Fruit fly (Drosophila melanogaster) whole organism, embryonic: ENCODE results near the gene ZnT77C.

Source experiments
- Awh ChIP-seq: fragments of 200-800 bp; sonication (Bioruptor generic); IDR thresholded peaks from 2 replicates; pipeline ENCODE4, ENCODE4 v1.3.6; 2022; ENCODE audit warnings: missing biosample characterization, missing genetic modification characterization
- CG10147 ChIP-seq: fragments of 200-800 bp; sonication (Bioruptor generic); optimal IDR thresholded peaks from 2 replicates; lab custom pipeline; 2019; ENCODE audit warnings: missing biosample characterization, mild to moderate bottlenecking, missing genetic modification characterization, moderate library complexity
- CG11456 ChIP-seq: fragments of 200-800 bp; sonication (Bioruptor generic); IDR thresholded peaks from 3 replicates; pipeline ENCODE4 v1.3.6; 2022; ENCODE audit warnings: missing biosample characterization, missing genetic modification characterization
- CG11560 ChIP-seq: fragments of 200-800 bp; sonication (Bioruptor generic); IDR thresholded peaks from 3 replicates; pipeline ENCODE4 v1.3.6; 2022; ENCODE audit warnings: missing biosample characterization, missing genetic modification characterization
- CG11695 ChIP-seq: fragments of 200-800 bp; sonication (Bioruptor generic); IDR thresholded peaks from 3 replicates; pipeline ENCODE4 v1.3.6; 2022; ENCODE audit warnings: missing biosample characterization, missing genetic modification characterization
- CG11696 ChIP-seq: fragments of 200-800 bp; sonication (Bioruptor generic); IDR thresholded peaks from 2 replicates; pipeline ENCODE4 v1.3.6; 2022; ENCODE audit warnings: missing biosample characterization, missing genetic modification characterization
- CG16779 ChIP-seq: fragments of 200-800 bp; sonication (Bioruptor generic); IDR thresholded peaks from 2 replicates; pipeline ENCODE4 v1.3.6; 2022; ENCODE audit warnings: missing biosample characterization, missing genetic modification characterization
- CG17385 ChIP-seq: fragments of 200-800 bp; sonication (Bioruptor generic); optimal IDR thresholded peaks from 3 replicates; lab custom pipeline; 2018; ENCODE audit warnings: missing biosample characterization, mild to moderate bottlenecking, missing genetic modification characterization
- CG31365 ChIP-seq: fragments of 200-800 bp; sonication (Bioruptor generic); optimal IDR thresholded peaks from 2 replicates; lab custom pipeline; 2018; ENCODE audit warnings: missing biosample characterization, mild to moderate bottlenecking, missing genetic modification characterization
- CG42726 ChIP-seq: fragments of 200-800 bp; sonication (Bioruptor generic); IDR thresholded peaks from 2 replicates; pipeline ENCODE4 v1.3.6; 2022; ENCODE audit warnings: missing biosample characterization, missing genetic modification characterization; ENCODE audit not compliant: partially characterized antibody
- CG4424 ChIP-seq: fragments of 200-800 bp; sonication (Bioruptor generic); optimal IDR thresholded peaks from 3 replicates; lab custom pipeline; 2016; ENCODE audit warnings: missing biosample characterization, missing genetic modification characterization
- CG7271 ChIP-seq: fragments of 200-800 bp; sonication (Bioruptor generic); optimal IDR thresholded peaks from 2 replicates; lab custom pipeline; 2018; ENCODE audit warnings: missing biosample characterization, mild to moderate bottlenecking, missing genetic modification characterization, moderate library complexity
- CG7372 ChIP-seq: fragments of 200-800 bp; sonication (Bioruptor generic); IDR thresholded peaks from 2 replicates; pipeline ENCODE4 v1.3.6; 2022; ENCODE audit warnings: missing biosample characterization, missing genetic modification characterization
- CG9437 ChIP-seq: fragments of 200-800 bp; sonication (Bioruptor generic); optimal IDR thresholded peaks from 2 replicates; lab custom pipeline; 2018; ENCODE audit warnings: missing biosample characterization, mild to moderate bottlenecking, missing genetic modification characterization
- CG9727 ChIP-seq: fragments of 200-800 bp; sonication (Bioruptor generic); optimal IDR thresholded peaks from 3 replicates; lab custom pipeline; 2017; ENCODE audit warnings: missing biosample characterization, mild to moderate bottlenecking, missing genetic modification characterization
- CG9876 ChIP-seq: fragments of 200-800 bp; sonication (Bioruptor generic); optimal IDR thresholded peaks from 2 replicates; lab custom pipeline; 2016; ENCODE audit warnings: missing biosample characterization, missing genetic modification characterization
- CHES-1-like ChIP-seq: fragments of 200-800 bp; sonication (Bioruptor generic); optimal IDR thresholded peaks from 2 replicates; lab custom pipeline; 2016; ENCODE audit warnings: missing biosample characterization, missing genetic modification characterization
- Chrac-16 ChIP-seq: fragments of 200-800 bp; sonication (Bioruptor generic); optimal IDR thresholded peaks from 3 replicates; lab custom pipeline; 2016; ENCODE audit warnings: missing biosample characterization, missing genetic modification characterization
- Dip3 ChIP-seq: fragments of 200-800 bp; sonication (Bioruptor generic); optimal IDR thresholded peaks from 3 replicates; lab custom pipeline; 2016; ENCODE audit warnings: missing biosample characterization, missing genetic modification characterization
- ERR ChIP-seq: fragments of 200-800 bp; sonication (Bioruptor generic); optimal IDR thresholded peaks from 2 replicates; lab custom pipeline; 2016; ENCODE audit warnings: missing biosample characterization, missing genetic modification characterization
- H15 ChIP-seq: fragments of 200-800 bp; sonication (Bioruptor generic); IDR thresholded peaks from 3 replicates; pipeline ENCODE4 v1.3.6; 2022; ENCODE audit warnings: missing biosample characterization, missing genetic modification characterization
- H2.0 ChIP-seq: fragments of 200-800 bp; sonication (Bioruptor generic); IDR thresholded peaks from 2 replicates; pipeline ENCODE4 v1.3.6; 2022; ENCODE audit warnings: missing biosample characterization, missing genetic modification characterization
- HLH4C ChIP-seq: fragments of 200-800 bp; sonication (Bioruptor generic); IDR thresholded peaks from 3 replicates; pipeline ENCODE4 v1.3.6; 2022; ENCODE audit warnings: missing biosample characterization, missing genetic modification characterization; ENCODE audit not compliant: partially characterized antibody
- Hand ChIP-seq: fragments of 200-800 bp; sonication (Bioruptor generic); optimal IDR thresholded peaks from 2 replicates; lab custom pipeline; 2017; ENCODE audit warnings: mild to moderate bottlenecking, missing biosample characterization, missing genetic modification reagents, missing genetic modification characterization
- Trl ChIP-seq, 3 experiments: fragments of >200 bp in 2 of 3; fragments of 200-800 bp in 1 of 3; sonication (Bioruptor generic) in 1 of 3; optimal IDR thresholded peaks; 2 replicates in 1 of 3; 3 replicates in 2 of 3; lab custom pipeline; 2016 to 2017; ENCODE audit warnings: missing biosample characterization in 1 of 3, missing genetic modification characterization in 1 of 3
- Xbp1 ChIP-seq: fragments of 200-800 bp; sonication (Bioruptor generic); optimal IDR thresholded peaks from 3 replicates; lab custom pipeline; 2016; ENCODE audit warnings: missing biosample characterization, mild to moderate bottlenecking, missing genetic modification characterization
- YL-1 ChIP-seq: fragments of 200-800 bp; sonication (Bioruptor generic); optimal IDR thresholded peaks from 3 replicates; lab custom pipeline; 2017; ENCODE audit warnings: missing biosample characterization, mild to moderate bottlenecking, missing genetic modification characterization
- ab ChIP-seq: fragments of 200-800 bp; sonication (Bioruptor generic); optimal IDR thresholded peaks from 2 replicates; lab custom pipeline; 2016; ENCODE audit warnings: missing biosample characterization, missing genetic modification characterization
- corto ChIP-seq: fragments of 200-800 bp; sonication (Bioruptor generic); optimal IDR thresholded peaks from 2 replicates; lab custom pipeline; 2016; ENCODE audit warnings: missing biosample characterization, mild to moderate bottlenecking, missing genetic modification characterization, moderate library complexity
- dmrt99B ChIP-seq: fragments of 200-800 bp; sonication (Bioruptor generic); optimal IDR thresholded peaks from 2 replicates; lab custom pipeline; 2018; ENCODE audit warnings: missing biosample characterization, mild to moderate bottlenecking, missing genetic modification characterization, moderate library complexity
- dysf ChIP-seq: fragments of 200-800 bp; sonication (Bioruptor generic); IDR thresholded peaks from 3 replicates; pipeline ENCODE4 v1.3.6; 2022; ENCODE audit warnings: missing biosample characterization, missing genetic modification characterization
- ewg ChIP-seq: fragments of 200-800 bp; sonication (Bioruptor generic); optimal IDR thresholded peaks from 3 replicates; lab custom pipeline; 2017; ENCODE audit warnings: mild to moderate bottlenecking, missing biosample characterization, missing genetic modification reagents, missing genetic modification characterization
- exex ChIP-seq: fragments of 200-800 bp; sonication (Bioruptor generic); optimal IDR thresholded peaks from 4 replicates; lab custom pipeline; 2018; ENCODE audit warnings: missing biosample characterization, mild to moderate bottlenecking, missing genetic modification characterization, moderate library complexity
- gem ChIP-seq: fragments of 200-800 bp; sonication (Bioruptor generic); optimal IDR thresholded peaks from 2 replicates; lab custom pipeline; 2019; ENCODE audit warnings: missing biosample characterization, mild to moderate bottlenecking, missing genetic modification characterization, moderate library complexity
- hb ChIP-seq: fragments of 200-800 bp; sonication (Bioruptor generic); IDR thresholded peaks from 3 replicates; pipeline ENCODE4 v1.3.6; 2022; ENCODE audit warnings: missing biosample characterization, missing genetic modification characterization; ENCODE audit not compliant: partially characterized antibody
- jumu ChIP-seq: fragments of 200-800 bp; sonication (Bioruptor generic); optimal IDR thresholded peaks from 3 replicates; lab custom pipeline; 2016; ENCODE audit warnings: missing biosample characterization, missing genetic modification characterization
- kay ChIP-seq: fragments of 200-800 bp; sonication (Bioruptor generic); optimal IDR thresholded peaks from 2 replicates; lab custom pipeline; 2016; ENCODE audit warnings: missing biosample characterization, missing genetic modification characterization
- kni ChIP-seq: fragments of 200-800 bp; sonication (Bioruptor generic); optimal IDR thresholded peaks from 3 replicates; lab custom pipeline; 2017; ENCODE audit warnings: mild to moderate bottlenecking, missing biosample characterization, missing genetic modification reagents, missing genetic modification characterization
- lab ChIP-seq: fragments of 200-800 bp; sonication (Bioruptor generic); optimal IDR thresholded peaks from 3 replicates; lab custom pipeline; 2017; ENCODE audit warnings: missing biosample characterization, missing genetic modification characterization, mild to moderate bottlenecking, moderate library complexity, missing genetic modification reagents
- luna ChIP-seq: fragments of 200-800 bp; sonication (Bioruptor generic); optimal IDR thresholded peaks from 2 replicates; lab custom pipeline; 2016; ENCODE audit warnings: missing biosample characterization, missing genetic modification characterization
- pfk ChIP-seq: fragments of 200-800 bp; sonication (Bioruptor generic); optimal IDR thresholded peaks from 2 replicates; lab custom pipeline; 2018; ENCODE audit warnings: missing biosample characterization, mild to moderate bottlenecking, missing genetic modification characterization, moderate library complexity
- phol ChIP-seq: fragments of 200-800 bp; sonication (Bioruptor generic); optimal IDR thresholded peaks from 3 replicates; lab custom pipeline; 2018; ENCODE audit warnings: missing biosample characterization, mild to moderate bottlenecking, missing genetic modification characterization, moderate library complexity
- sens-2 ChIP-seq: fragments of 200-800 bp; sonication (Bioruptor generic); IDR thresholded peaks from 2 replicates; pipeline ENCODE4 v1.3.6; 2022; ENCODE audit warnings: missing biosample characterization, missing genetic modification characterization
- sug ChIP-seq: fragments of 200-800 bp; optimal IDR thresholded peaks from 2 replicates; lab custom pipeline; 2019; ENCODE audit warnings: missing biosample characterization, mild to moderate bottlenecking, missing genetic modification characterization, moderate library complexity
- tll ChIP-seq, 2 experiments: fragments of 200-800 bp in 1 of 2; fragments of >200 bp in 1 of 2; sonication (Bioruptor generic) in 1 of 2; optimal IDR thresholded peaks; 2 replicates each; lab custom pipeline; 2017 to 2019; ENCODE audit warnings: missing biosample characterization in 2 of 2, missing genetic modification characterization in 2 of 2, mild to moderate bottlenecking in 1 of 2, moderate library complexity in 1 of 2
- twi ChIP-seq: fragments of 200-800 bp; optimal IDR thresholded peaks from 2 replicates; lab custom pipeline; 2019; ENCODE audit warnings: missing biosample characterization, mild to moderate bottlenecking, missing genetic modification characterization, moderate library complexity
- vvl ChIP-seq: fragments of 200-800 bp; sonication (Bioruptor generic); IDR thresholded peaks from 2 replicates; pipeline ENCODE4 v1.3.6; 2022; ENCODE audit warnings: missing biosample characterization, missing genetic modification characterization

ZnT77C gene

dm6 chr3L:20517897-20518804 lies 23.4 kb upstream of the ZnT77C start (continued):
- TF ChIP-seq Hand (GFP tag; lab: Kevin White, UChicago), result peak; percentile 22
- TF ChIP-seq CG7372 (GFP tag; lab: Robert Waterston, UW), result no peak
- no peak for TF ChIP-seq ab
- peak; percentile 68 for TF ChIP-seq gem (tag; lab: Kevin White, UChicago)
- TF ChIP-seq CHES-1-like (GFP tag; lab: Kevin White, UChicago), result no peak
- no peak for TF ChIP-seq tll (GFP tag; optimal IDR thresholded peaks at IDR 0.05; lab: Kevin White, UChicago)
- no peak for TF ChIP-seq CG4424
- no peak for TF ChIP-seq CG9876
- no peak for TF ChIP-seq H2.0 (GFP tag; lab: Robert Waterston, UW)
- no peak for TF ChIP-seq CG7271 (tag; lab: Kevin White, UChicago)
- peak; percentile 39 for TF ChIP-seq dmrt99B (tag; lab: Kevin White, UChicago)
- TF ChIP-seq corto (GFP tag; lab: Kevin White, UChicago), result peak; percentile 43
- TF ChIP-seq CG16779 (GFP tag; lab: Robert Waterston, UW), result no peak
- TF ChIP-seq YL-1, result no peak
- TF ChIP-seq luna (GFP tag; lab: Kevin White, UChicago), result peak; percentile 7
- TF ChIP-seq sug (tag; lab: Kevin White, UChicago), result peak; percentile 8
- no peak for TF ChIP-seq vvl (GFP tag; lab: Robert Waterston, UW)
- TF ChIP-seq Dip3 (GFP tag; lab: Kevin White, UChicago), result peak; percentile 24
- peak; percentile 64; the same call in 2 of the 3 replicates for TF ChIP-seq CG11695 (GFP tag; lab: Robert Waterston, UW)
- no peak for TF ChIP-seq ERR (GFP tag; lab: Kevin White, UChicago)
- TF ChIP-seq HLH4C, result no peak
- no peak for TF ChIP-seq ewg (GFP tag; lab: Kevin White, UChicago)
- no peak for TF ChIP-seq Awh (GFP tag; lab: Robert Waterston, UW)
- TF ChIP-seq CG31365 (tag; lab: Kevin White, UChicago), result no peak
- peak in 1 of 2 experiments; percentile 43 for TF ChIP-seq Trl (optimal IDR thresholded peaks at IDR 0.05; lab: Kevin White, UChicago)
- no peak for TF ChIP-seq Trl (GFP tag; optimal IDR thresholded peaks at IDR 0.05; lab: Kevin White, UChicago)
- TF ChIP-seq CG11696 (GFP tag; lab: Robert Waterston, UW), result peak; percentile 51; the same call in 1 of the 2 replicates
- no peak for TF ChIP-seq kni
- peak; percentile 15 for TF ChIP-seq Chrac-16 (GFP tag; lab: Kevin White, UChicago)
- peak; percentile 25 for TF ChIP-seq Xbp1 (GFP tag; lab: Kevin White, UChicago)
- TF ChIP-seq CG42726 (GFP tag; lab: Robert Waterston, UW), result no peak
- peak; percentile 50 for TF ChIP-seq exex (tag; lab: Kevin White, UChicago)
- TF ChIP-seq CG9727 (GFP tag; lab: Kevin White, UChicago), result peak; percentile 13
- TF ChIP-seq CG11560 (tag; lab: Robert Waterston, UW), result no peak
- no peak for TF ChIP-seq hb
- TF ChIP-seq CG10147 (GFP tag; lab: Kevin White, UChicago), result peak; percentile 28
- TF ChIP-seq CG17385 (GFP tag; lab: Kevin White, UChicago), result peak; percentile 61
- TF ChIP-seq dysf (GFP tag; lab: Robert Waterston, UW), result 0 out of 3 replicates have a peak, but pooled peaks have one; percentile 40
- peak; percentile 31 for TF ChIP-seq phol (tag; lab: Kevin White, UChicago)
- TF ChIP-seq lab (GFP tag; lab: Kevin White, UChicago), result peak; percentile 19
- no peak for TF ChIP-seq CG11456 (GFP tag; lab: Robert Waterston, UW)
- TF ChIP-seq pfk (GFP tag; lab: Kevin White, UChicago), result no peak
- 0 out of 3 replicates have a peak, but pooled peaks have one; percentile 16 for TF ChIP-seq H15
- peak; percentile 25 for TF ChIP-seq CG9437 (GFP tag; lab: Kevin White, UChicago)
- peak; percentile 17 for TF ChIP-seq jumu (GFP tag; lab: Kevin White, UChicago)
- no peak for TF ChIP-seq sens-2 (GFP tag; lab: Robert Waterston, UW)
- no peak for TF ChIP-seq twi (tag; lab: Kevin White, UChicago)
- TF ChIP-seq kay (GFP tag; lab: Kevin White, UChicago), result no peak
